Worm (Caenorhabditis elegans) whole organism, early embryonic: ENCODE measurements around the gene ben-1.

Source experiments
- B0310.2 ChIP-seq: sonication (generic microtip); optimal IDR thresholded peaks from 2 replicates; lab custom pipeline; 2016; ENCODE audit warnings: mild to moderate bottlenecking, missing genetic modification characterization, missing compliant biosample characterization
- F13C5.2 ChIP-seq: sonication (generic microtip); optimal IDR thresholded peaks from 2 replicates; lab custom pipeline; 2017; ENCODE audit warnings: mild to moderate bottlenecking, missing genetic modification characterization, inconsistent platforms, missing compliant biosample characterization
- aly-1 ChIP-seq: sonication (generic microtip); optimal IDR thresholded peaks from 2 replicates; lab custom pipeline; 2016; ENCODE audit warnings: missing genetic modification characterization, missing compliant biosample characterization
- ama-1 ChIP-seq: fragments of 150-350 bp; optimal IDR thresholded peaks from 2 replicates; lab custom pipeline; 2014
- ceh-13 ChIP-seq: fragments of 200-800 bp; sonication (Bioruptor generic); optimal IDR thresholded peaks from 2 replicates; lab custom pipeline; 2018; ENCODE audit warnings: mild to moderate bottlenecking, missing genetic modification characterization, missing compliant biosample characterization
- ceh-36 ChIP-seq: sonication (generic microtip); optimal IDR thresholded peaks from 2 replicates; lab custom pipeline; 2016; ENCODE audit warnings: missing genetic modification characterization, inconsistent platforms, missing compliant biosample characterization
- ets-7 ChIP-seq: sonication (generic microtip); optimal IDR thresholded peaks from 2 replicates; lab custom pipeline; 2016; ENCODE audit warnings: missing genotype, missing genetic modification characterization, missing compliant biosample characterization
- flt-1 ChIP-seq: fragments of 200-800 bp; sonication (Bioruptor generic); IDR thresholded peaks from 2 replicates; pipeline ENCODE4 v1.3.6; 2022; ENCODE audit warnings: missing genetic modification characterization, missing compliant biosample characterization
- hmbx-1 ChIP-seq: sonication (generic microtip); optimal IDR thresholded peaks from 2 replicates; lab custom pipeline; 2016; ENCODE audit warnings: mild to moderate bottlenecking, missing genetic modification characterization, missing compliant biosample characterization
- hmg-4 ChIP-seq: fragments of 200-800 bp; sonication (Bioruptor generic); optimal IDR thresholded peaks from 2 replicates; lab custom pipeline; 2018; ENCODE audit warnings: mild to moderate bottlenecking, missing genetic modification characterization, missing compliant biosample characterization
- hnd-1 ChIP-seq: sonication (generic microtip); optimal IDR thresholded peaks from 2 replicates; lab custom pipeline; 2016; ENCODE audit warnings: missing genetic modification characterization, missing compliant biosample characterization
- pes-1 ChIP-seq: fragments of 200-800 bp; sonication (Bioruptor generic); IDR thresholded peaks from 2 replicates; pipeline ENCODE4 v1.3.6; 2022; ENCODE audit warnings: missing genetic modification reagents, missing genetic modification characterization, missing compliant biosample characterization
- scrt-1 ChIP-seq: fragments of 200-800 bp; sonication (Bioruptor generic); IDR thresholded peaks from 2 replicates; pipeline ENCODE4 v1.3.6; 2022; ENCODE audit warnings: missing genetic modification characterization, missing compliant biosample characterization
- sea-1 ChIP-seq: fragments of 200-800 bp; sonication (Bioruptor generic); conservative IDR thresholded peaks from 2 replicates; pipeline ENCODE4 v1.3.6; 2022; ENCODE audit warnings: missing genetic modification characterization, missing compliant biosample characterization
- tbx-11 ChIP-seq: fragments of 200-800 bp; sonication (Bioruptor generic); IDR thresholded peaks from 2 replicates; pipeline ENCODE4 v1.3.6; 2022; ENCODE audit warnings: missing genetic modification characterization, missing compliant biosample characterization
- tbx-37 ChIP-seq: fragments of 200-800 bp; sonication (Bioruptor generic); conservative IDR thresholded peaks from 2 replicates; pipeline ENCODE4 v1.3.6; 2022; ENCODE audit warnings: missing genetic modification reagents, missing genetic modification characterization, missing compliant biosample characterization
- tra-4 ChIP-seq: sonication (generic microtip); optimal IDR thresholded peaks from 2 replicates; lab custom pipeline; 2017; ENCODE audit warnings: missing genetic modification characterization, missing compliant biosample characterization

The ben-1 gene

DNA sequence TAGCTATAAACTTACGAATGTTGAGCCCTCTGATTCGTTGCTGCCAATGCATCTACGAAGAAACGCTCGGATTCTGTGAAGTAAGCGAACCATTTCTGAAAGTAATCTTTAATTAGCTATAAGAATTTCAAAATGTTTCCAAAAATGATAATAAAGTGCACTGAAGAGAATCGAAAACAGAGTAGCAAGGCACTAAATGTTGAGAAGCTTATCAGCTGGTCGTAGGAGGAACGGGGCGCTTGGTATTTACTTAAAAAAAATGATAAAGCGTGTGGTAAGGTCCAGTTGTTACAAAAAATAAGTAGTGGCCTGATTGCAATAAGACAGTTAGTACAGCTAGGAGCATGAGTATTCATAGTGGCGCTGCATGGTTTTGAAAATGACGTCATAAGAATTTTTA, 4.9 kb upstream of the ben-1 start, which contains the start of gene C54C6.7:
Gene C54C6.7 (minus strand): TSS at position 101 of the 400 bp plus-strand sequence.
- TF ChIP-seq F13C5.2 (tag; lab: Kevin White, UChicago), result no peak
- no peak for TF ChIP-seq ceh-36 (tag; lab: Kevin White, UChicago)
- no peak for TF ChIP-seq B0310.2
- TF ChIP-seq hmg-4, result no peak
- TF ChIP-seq scrt-1, result no peak
- no peak for TF ChIP-seq hmbx-1 (tag; lab: Kevin White, UChicago)
- no peak for TF ChIP-seq hnd-1 (tag; lab: Kevin White, UChicago)
- no peak for TF ChIP-seq ama-1 (lab: Kevin White, UChicago)
- no peak for TF ChIP-seq sea-1 (GFP tag; lab: Robert Waterston, UW)

DNA sequence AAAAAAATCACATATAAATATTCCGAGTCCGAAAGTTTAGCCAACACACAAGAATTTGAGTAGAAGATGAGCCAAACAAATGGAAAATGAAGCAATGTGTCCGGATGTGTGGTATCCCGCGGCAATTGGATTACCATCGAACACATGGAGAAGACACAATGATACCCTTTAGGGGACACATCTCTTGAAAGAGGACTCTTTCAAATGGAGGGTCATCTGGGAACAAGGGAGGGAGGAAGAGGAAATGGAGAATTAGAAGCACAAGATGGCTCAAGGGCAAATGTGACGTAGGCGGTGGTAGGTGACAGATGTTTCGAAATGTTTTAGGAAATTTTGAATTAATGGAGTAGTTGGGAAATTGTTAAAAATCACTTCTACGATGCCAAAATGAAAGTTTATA, 1.6 kb upstream of the ben-1 start:
- TF ChIP-seq sea-1 (GFP tag; lab: Robert Waterston, UW) (no peak), ceh-13 (no peak), ets-7 (tag; lab: Kevin White, UChicago) (no peak), pes-1 (GFP tag; lab: Robert Waterston, UW) (no peak), hmg-4 (no peak), ceh-36 (tag; lab: Kevin White, UChicago) (no peak), hmbx-1 (tag; lab: Kevin White, UChicago) (no peak), tbx-11 (GFP tag; lab: Robert Waterston, UW) (no peak), ama-1 (lab: Kevin White, UChicago) (no peak), tbx-37 (no peak), aly-1 (no peak), B0310.2 (no peak), tra-4 (tag; lab: Kevin White, UChicago) (no peak), hnd-1 (tag; lab: Kevin White, UChicago) (no peak)

DNA sequence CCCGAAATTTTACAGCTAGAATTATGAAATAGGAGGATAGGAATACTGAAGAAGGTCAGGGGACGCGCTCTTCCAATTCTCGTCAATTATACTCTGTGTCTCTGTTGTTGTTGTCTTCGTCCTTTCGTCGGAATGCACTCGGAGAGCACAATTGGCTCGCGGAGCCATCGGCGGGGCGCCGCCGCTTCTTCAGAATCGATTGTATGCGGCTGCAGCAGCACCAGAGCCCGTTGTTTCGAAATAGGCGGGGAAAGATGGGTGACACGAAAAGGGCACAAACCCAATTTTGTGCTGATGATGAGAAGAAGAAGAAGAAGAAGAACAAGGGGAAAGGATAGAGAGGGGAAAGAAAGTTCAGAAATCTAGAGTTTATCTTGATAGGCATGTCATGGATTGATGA, 666 bp upstream of the ben-1 start:
- no peak for TF ChIP-seq hnd-1 (tag; lab: Kevin White, UChicago)
- TF ChIP-seq tbx-37, result no peak
- no peak for TF ChIP-seq aly-1
- no peak for TF ChIP-seq flt-1 (GFP tag; lab: Robert Waterston, UW)
- no peak for TF ChIP-seq scrt-1
- TF ChIP-seq B0310.2, result no peak
- no peak for TF ChIP-seq ama-1 (lab: Kevin White, UChicago)
- no peak for TF ChIP-seq pes-1 (GFP tag; lab: Robert Waterston, UW)
- TF ChIP-seq hmbx-1 (tag; lab: Kevin White, UChicago), result no peak
- no peak for TF ChIP-seq tbx-11 (GFP tag; lab: Robert Waterston, UW)
- TF ChIP-seq ceh-36 (tag; lab: Kevin White, UChicago), result no peak
- TF ChIP-seq tra-4 (tag; lab: Kevin White, UChicago), result no peak
- no peak for TF ChIP-seq ceh-13
- no peak for TF ChIP-seq sea-1 (GFP tag; lab: Robert Waterston, UW)
- TF ChIP-seq hmg-4, result no peak
- TF ChIP-seq F13C5.2 (tag; lab: Kevin White, UChicago), result no peak
- TF ChIP-seq ets-7 (tag; lab: Kevin White, UChicago), result no peak

DNA sequence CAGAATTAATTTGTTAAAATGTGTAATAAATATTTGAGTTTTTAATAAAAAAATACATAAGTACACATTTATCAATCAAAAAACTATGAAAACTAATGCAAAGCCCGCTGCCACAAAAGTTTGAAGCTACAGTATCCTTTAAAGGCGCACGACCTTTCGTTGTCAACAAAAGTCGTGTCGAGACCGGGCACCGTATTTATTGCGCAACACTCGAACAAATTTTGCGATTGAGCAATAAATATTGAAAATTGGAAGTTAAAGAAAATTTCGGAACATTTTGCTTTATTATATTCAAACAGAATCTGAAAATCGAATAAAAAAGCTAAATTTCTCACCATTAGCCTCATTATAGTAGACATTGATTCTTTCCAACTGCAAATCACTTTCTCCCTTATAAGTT, 346 bp downstream of the ben-1 start:
- TF ChIP-seq ceh-36 (tag; lab: Kevin White, UChicago) (no peak), scrt-1 (no peak), ama-1 (lab: Kevin White, UChicago) (no peak), hnd-1 (tag; lab: Kevin White, UChicago) (no peak), tbx-37 (no peak), hmbx-1 (tag; lab: Kevin White, UChicago) (no peak), aly-1 (no peak), F13C5.2 (tag; lab: Kevin White, UChicago) (no peak), tra-4 (tag; lab: Kevin White, UChicago) (no peak), flt-1 (GFP tag; lab: Robert Waterston, UW) (no peak), ets-7 (tag; lab: Kevin White, UChicago) (no peak), B0310.2 (no peak), hmg-4 (no peak), tbx-11 (GFP tag; lab: Robert Waterston, UW) (no peak), ceh-13 (no peak)

DNA sequence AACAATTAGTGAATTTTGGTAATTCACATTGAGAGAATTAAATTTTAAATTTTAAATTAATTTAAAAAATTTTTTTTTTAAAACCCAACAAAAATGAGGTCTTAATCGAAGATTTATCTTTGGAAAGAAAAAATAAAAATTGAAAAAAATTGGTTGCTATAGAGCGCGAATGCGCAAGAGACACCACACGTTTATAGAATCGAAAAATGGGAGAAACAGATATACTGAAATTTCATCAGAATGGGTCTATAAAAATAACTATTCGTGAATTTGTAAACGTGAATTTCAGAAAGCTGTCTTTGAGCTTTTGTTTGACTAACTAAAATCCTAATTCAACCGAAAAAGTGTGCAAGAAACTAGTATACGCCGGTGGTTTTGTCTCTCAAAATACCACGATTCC, 1.0 kb downstream of the ben-1 start:
- TF ChIP-seq tbx-37, result 0 out of 2 replicates have a peak, but pooled peaks have one; percentile 24
- TF ChIP-seq B0310.2, result no peak
- TF ChIP-seq pes-1 (GFP tag; lab: Robert Waterston, UW), result peak; percentile 70
- no peak for TF ChIP-seq ama-1 (lab: Kevin White, UChicago)

DNA sequence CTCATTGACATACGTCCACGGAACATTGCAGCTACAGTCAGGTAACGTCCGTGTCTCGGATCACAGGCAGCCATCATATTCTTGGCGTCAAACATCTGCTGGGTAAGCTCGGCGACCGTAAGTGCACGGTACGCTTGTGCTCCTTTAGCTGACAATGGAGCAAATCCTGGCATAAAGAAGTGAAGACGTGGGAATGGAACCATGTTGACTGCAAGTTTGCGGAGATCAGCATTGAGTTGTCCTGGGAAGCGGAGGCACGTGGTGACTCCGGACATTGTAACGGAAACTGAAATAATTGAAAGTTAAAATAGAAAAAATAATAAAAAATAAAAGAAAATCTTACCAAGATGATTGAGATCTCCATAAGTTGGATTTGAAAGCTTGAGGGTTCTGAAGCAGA, 1.9 kb downstream of the ben-1 start:
- TF ChIP-seq ceh-36 (tag; lab: Kevin White, UChicago) (no peak), F13C5.2 (tag; lab: Kevin White, UChicago) (no peak), hmg-4 (no peak), tra-4 (tag; lab: Kevin White, UChicago) (no peak), flt-1 (GFP tag; lab: Robert Waterston, UW) (no peak), ceh-13 (no peak), sea-1 (GFP tag; lab: Robert Waterston, UW) (no peak), tbx-37 (no peak)

DNA sequence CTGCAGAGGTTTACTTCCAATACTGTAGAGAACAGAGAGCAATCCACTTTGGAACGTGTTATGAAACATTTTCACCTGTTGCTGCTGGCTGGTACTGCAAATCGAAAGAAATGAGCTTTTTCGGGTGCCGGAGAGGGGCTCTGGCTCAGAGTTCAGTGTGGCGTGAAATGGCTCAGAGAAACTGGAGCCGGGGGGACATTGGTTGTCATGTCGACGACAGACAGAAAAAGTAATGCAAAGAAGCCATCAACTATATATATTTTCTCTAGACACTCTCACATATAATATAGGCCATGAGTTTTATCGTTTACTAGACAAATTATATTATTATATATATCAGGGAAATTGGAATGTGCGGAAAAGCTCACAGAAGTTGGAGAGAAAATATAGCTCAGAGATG, 4.0 kb downstream of the ben-1 start, which contains the start of gene cfap-20:
Gene cfap-20 (minus strand): TSS at position 101 of the 400 bp plus-strand sequence.
- TF ChIP-seq ceh-13 (no peak), sea-1 (GFP tag; lab: Robert Waterston, UW) (no peak), ama-1 (lab: Kevin White, UChicago) (no peak), pes-1 (GFP tag; lab: Robert Waterston, UW) (no peak), ets-7 (tag; lab: Kevin White, UChicago) (no peak), flt-1 (GFP tag; lab: Robert Waterston, UW) (no peak), hnd-1 (tag; lab: Kevin White, UChicago) (no peak)

DNA sequence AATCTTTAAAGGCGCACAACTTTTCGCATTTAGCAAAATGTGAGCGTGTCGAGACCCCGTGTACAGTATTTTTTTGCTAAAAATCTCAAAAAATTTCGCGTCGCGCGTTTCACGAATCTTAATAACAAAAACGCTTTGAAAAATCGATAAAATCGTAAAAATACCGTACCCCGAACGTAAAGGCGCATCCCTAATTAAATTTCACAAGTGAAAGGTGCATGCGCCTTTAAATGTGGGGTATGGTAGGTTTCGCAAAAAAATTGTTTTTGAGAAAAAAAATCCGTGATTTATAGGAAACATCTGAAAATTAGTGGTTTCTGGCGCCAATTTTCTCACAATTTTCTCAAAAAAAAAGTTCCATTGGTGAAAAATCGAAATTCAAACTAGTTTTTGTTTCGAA, 7.3 kb downstream of the ben-1 start:
- no peak for TF ChIP-seq flt-1 (GFP tag; lab: Robert Waterston, UW)
- TF ChIP-seq ceh-36 (tag; lab: Kevin White, UChicago), result no peak
- no peak for TF ChIP-seq hnd-1 (tag; lab: Kevin White, UChicago)
- TF ChIP-seq sea-1 (GFP tag; lab: Robert Waterston, UW), result no peak
- no peak for TF ChIP-seq aly-1
- TF ChIP-seq scrt-1, result no peak
- TF ChIP-seq hmbx-1 (tag; lab: Kevin White, UChicago), result no peak
- no peak for TF ChIP-seq B0310.2
